Worm (Caenorhabditis elegans) whole organism, L3 larva: ENCODE data around the gene srz-82.

Source experiments
- ama-1 ChIP-seq: fragments of 150-350 bp; optimal IDR thresholded peaks from 2 replicates; lab custom pipeline; 2018
- egl-27 ChIP-seq: sonication (generic microtip); optimal IDR thresholded peaks from 4 replicates; lab custom pipeline; 2017; ENCODE audit warnings: missing biosample characterization, missing genetic modification reagents, missing genetic modification characterization
- elt-1 ChIP-seq: fragments of 150-350 bp; optimal IDR thresholded peaks from 2 replicates; lab custom pipeline; 2014; ENCODE audit warnings: missing biosample characterization, missing genetic modification characterization
- elt-3 ChIP-seq, 3 experiments: fragments of 150-350 bp in 1 of 3; sonication (generic microtip) in 2 of 3; optimal IDR thresholded peaks; 2 replicates in 2 of 3; 4 replicates in 1 of 3; lab custom pipeline; 2014 to 2017; ENCODE audit warnings: missing biosample characterization in 3 of 3, missing genetic modification characterization in 3 of 3
- fos-1 ChIP-seq: fragments of 150-350 bp; optimal IDR thresholded peaks from 2 replicates; lab custom pipeline; 2014; ENCODE audit warnings: missing biosample characterization, missing genetic modification characterization
- nhr-23 ChIP-seq: fragments of 150-350 bp; optimal IDR thresholded peaks from 2 replicates; lab custom pipeline; 2014; ENCODE audit warnings: missing biosample characterization, missing genetic modification reagents, missing genetic modification characterization
- nhr-25 ChIP-seq: sonication (generic microtip); optimal IDR thresholded peaks from 2 replicates; lab custom pipeline; 2017; ENCODE audit warnings: missing biosample characterization, missing genetic modification characterization
- pha-4 ChIP-seq: fragments of 150-350 bp; optimal IDR thresholded peaks from 2 replicates; lab custom pipeline; 2014; ENCODE audit warnings: missing biosample characterization, missing genetic modification reagents, missing genetic modification characterization
- unc-62 ChIP-seq: fragments of 150-350 bp; sonication (generic microtip); optimal IDR thresholded peaks from 4 replicates; lab custom pipeline; 2014; ENCODE audit warnings: missing biosample characterization, missing genetic modification reagents, missing genetic modification characterization

DNA sequence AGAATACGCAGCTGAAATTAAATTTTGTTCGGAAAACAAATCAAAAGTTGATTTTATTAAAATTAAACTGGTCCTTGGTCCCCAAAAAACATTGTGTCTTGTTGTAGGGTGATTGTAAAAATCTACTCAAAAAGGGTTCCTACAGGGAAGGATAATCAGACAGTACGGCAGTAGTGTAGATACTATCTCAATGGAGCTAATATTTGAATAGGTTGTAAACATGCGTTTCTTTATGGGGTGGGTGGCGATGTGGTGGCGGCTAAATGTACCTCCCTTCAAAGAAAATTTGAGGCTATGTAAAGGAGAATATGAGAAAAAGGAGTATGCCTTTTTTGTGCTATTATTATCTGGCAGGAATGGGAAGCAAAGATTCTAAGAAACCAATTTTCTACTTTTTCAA, 30.2 kb upstream of the srz-82 start:
- TF ChIP-seq unc-62 (no peak), fos-1 (no peak), pha-4 (tag; lab: Kevin White, UChicago) (no peak), nhr-23 (tag; lab: Kevin White, UChicago) (no peak), ama-1 (lab: Kevin White, UChicago) (no peak), egl-27 (tag; lab: Kevin White, UChicago) (no peak), elt-1 (tag; lab: Kevin White, UChicago) (no peak), elt-3 (tag; optimal IDR thresholded peaks at IDR 0.05; lab: Kevin White, UChicago) (no peak), nhr-25 (no peak)
